Worm (Caenorhabditis elegans) whole organism, L1 larva: ENCODE results near the gene spe-6.

Experiments used
- C04F5.9 ChIP-seq: sonication (generic microtip); optimal IDR thresholded peaks from 2 replicates; lab custom pipeline; 2016; ENCODE audit warnings: missing genetic modification characterization, missing compliant biosample characterization
- C16A3.4 ChIP-seq: fragments of 150-350 bp; optimal IDR thresholded peaks from 2 replicates; lab custom pipeline; 2014; ENCODE audit warnings: missing biosample characterization, missing genetic modification characterization
- C34B4.2 ChIP-seq: sonication (generic microtip); optimal IDR thresholded peaks from 2 replicates; lab custom pipeline; 2017; ENCODE audit warnings: mild to moderate bottlenecking, missing genetic modification characterization, missing compliant biosample characterization
- F16B12.6 ChIP-seq: fragments of 150-350 bp; optimal IDR thresholded peaks from 2 replicates; lab custom pipeline; 2014; ENCODE audit warnings: missing biosample characterization, missing genetic modification characterization
- Y116A8C.19 ChIP-seq: sonication (generic microtip); optimal IDR thresholded peaks from 2 replicates; lab custom pipeline; 2016; ENCODE audit warnings: missing compliant biosample characterization, missing genetic modification characterization, borderline replicate concordance
- aha-1 ChIP-seq: fragments of 150-350 bp; optimal IDR thresholded peaks from 2 replicates; lab custom pipeline; 2014; ENCODE audit warnings: missing biosample characterization, missing genetic modification characterization
- alr-1 ChIP-seq: fragments of 200-800 bp; sonication (Bioruptor generic); optimal IDR thresholded peaks from 2 replicates; lab custom pipeline; 2018; ENCODE audit warnings: borderline replicate concordance, mild to moderate bottlenecking, missing genetic modification characterization, missing compliant biosample characterization
- aly-2 ChIP-seq: fragments of 150-350 bp; optimal IDR thresholded peaks from 2 replicates; lab custom pipeline; 2014; ENCODE audit warnings: missing biosample characterization, missing genetic modification characterization
- ama-1 ChIP-seq: fragments of 150-350 bp; optimal IDR thresholded peaks from 2 replicates; lab custom pipeline; 2014
- blmp-1 ChIP-seq: fragments of 150-350 bp; optimal IDR thresholded peaks from 2 replicates; lab custom pipeline; 2014; ENCODE audit warnings: missing biosample characterization, missing genetic modification characterization
- ceh-63 ChIP-seq: fragments of 200-800 bp; sonication (Bioruptor generic); optimal IDR thresholded peaks from 2 replicates; lab custom pipeline; 2018; ENCODE audit warnings: mild to moderate bottlenecking, missing genetic modification characterization, missing compliant biosample characterization
- ceh-8 ChIP-seq: fragments of 200-800 bp; sonication (Bioruptor generic); optimal IDR thresholded peaks from 2 replicates; lab custom pipeline; 2018; ENCODE audit warnings: mild to moderate bottlenecking, missing genetic modification characterization, moderate library complexity, missing compliant biosample characterization
- ceh-88 ChIP-seq: fragments of 200-800 bp; sonication (Bioruptor generic); IDR thresholded peaks from 2 replicates; pipeline ENCODE4 v1.3.6; 2022; ENCODE audit warnings: missing genetic modification characterization, missing compliant biosample characterization
- ces-1 ChIP-seq: fragments of 150-350 bp; optimal IDR thresholded peaks from 2 replicates; lab custom pipeline; 2014; ENCODE audit warnings: missing biosample characterization, missing genetic modification reagents, missing genetic modification characterization
- dpl-1 ChIP-seq, 3 experiments: fragments of 150-350 bp in 2 of 3; sonication (generic microtip) in 1 of 3; optimal IDR thresholded peaks; 2 replicates each; lab custom pipeline; 2014 to 2017; ENCODE audit warnings: missing biosample characterization in 3 of 3, missing genetic modification characterization in 3 of 3, missing genetic modification reagents in 3 of 3
- efl-1 ChIP-seq, 4 experiments: fragments of 150-350 bp; optimal IDR thresholded peaks in 3 of 4; peaks in 1 of 4; 1 replicate in 1 of 4; 2 replicates in 3 of 4; lab custom pipeline; 2014; ENCODE audit warnings: missing biosample characterization in 2 of 4, missing genetic modification characterization in 2 of 4, missing genetic modification reagents in 2 of 4
- elt-3 ChIP-seq, 6 experiments: fragments of 150-350 bp in 1 of 6; sonication (generic microtip); optimal IDR thresholded peaks; 2 replicates each; lab custom pipeline; 2017 to 2018; ENCODE audit warnings: missing biosample characterization in 6 of 6, missing genetic modification characterization in 6 of 6, inconsistent platforms in 1 of 6
- ets-5 ChIP-seq: fragments of 200-800 bp; sonication (Bioruptor generic); IDR thresholded peaks from 2 replicates; pipeline ENCODE4 v1.3.6; 2022; ENCODE audit warnings: missing genetic modification characterization, missing compliant biosample characterization
- fkh-10 ChIP-seq: sonication (generic microtip); optimal IDR thresholded peaks from 2 replicates; lab custom pipeline; 2017; ENCODE audit warnings: missing biosample characterization, missing genetic modification reagents, missing genetic modification characterization
- fkh-4 ChIP-seq: sonication (generic microtip); optimal IDR thresholded peaks from 2 replicates; lab custom pipeline; 2016; ENCODE audit warnings: missing compliant biosample characterization, missing genetic modification characterization, borderline replicate concordance
- hpl-2 ChIP-seq: fragments of 150-350 bp; optimal IDR thresholded peaks from 2 replicates; lab custom pipeline; 2014; ENCODE audit warnings: missing biosample characterization, missing genetic modification reagents, missing genetic modification characterization
- isw-1 ChIP-seq: fragments of 200-800 bp; sonication (Bioruptor generic); IDR thresholded peaks from 2 replicates; pipeline ENCODE4 v1.3.6; 2022; ENCODE audit warnings: missing genetic modification characterization, missing compliant biosample characterization
- lin-13 ChIP-seq: fragments of 150-350 bp; optimal IDR thresholded peaks from 2 replicates; lab custom pipeline; 2014; ENCODE audit warnings: missing biosample characterization, missing genetic modification reagents, missing genetic modification characterization
- lin-14 ChIP-seq: fragments of 200-800 bp; sonication (Bioruptor generic); optimal IDR thresholded peaks from 2 replicates; lab custom pipeline; 2018; ENCODE audit warnings: mild to moderate bottlenecking, missing genetic modification characterization, moderate library complexity, missing compliant biosample characterization
- lin-15B ChIP-seq: fragments of 150-350 bp; sonication (generic microtip); optimal IDR thresholded peaks from 3 replicates; lab custom pipeline; 2014; ENCODE audit warnings: missing biosample characterization, missing genetic modification characterization
- lir-3 ChIP-seq: sonication (generic microtip); optimal IDR thresholded peaks from 2 replicates; lab custom pipeline; 2016; ENCODE audit warnings: mild to moderate bottlenecking, missing genetic modification characterization, moderate library complexity, missing compliant biosample characterization; ENCODE audit not compliant: poor library complexity
- mep-1 ChIP-seq: fragments of 150-350 bp; optimal IDR thresholded peaks from 2 replicates; lab custom pipeline; 2014; ENCODE audit warnings: missing biosample characterization, missing genetic modification characterization
- nhr-11 ChIP-seq: fragments of 150-350 bp; optimal IDR thresholded peaks from 2 replicates; lab custom pipeline; 2014; ENCODE audit warnings: missing biosample characterization, missing genetic modification characterization
- nhr-12 ChIP-seq: sonication (generic microtip); optimal IDR thresholded peaks from 2 replicates; lab custom pipeline; 2017; ENCODE audit warnings: missing biosample characterization, missing genetic modification characterization
- nhr-28 ChIP-seq: fragments of 150-350 bp; optimal IDR thresholded peaks from 2 replicates; lab custom pipeline; 2014; ENCODE audit warnings: missing biosample characterization, missing genetic modification characterization
- nhr-71 ChIP-seq: sonication (generic microtip); optimal IDR thresholded peaks from 2 replicates; lab custom pipeline; 2016; ENCODE audit warnings: mild to moderate bottlenecking, missing genetic modification characterization, moderate library complexity, missing compliant biosample characterization
- nhr-85 ChIP-seq: sonication (generic microtip); peaks from one replicate; lab custom pipeline; 2016; ENCODE audit warnings: missing genetic modification characterization, inconsistent platforms, missing compliant biosample characterization
- pag-3 ChIP-seq: sonication (generic microtip); optimal IDR thresholded peaks from 2 replicates; lab custom pipeline; 2017; ENCODE audit warnings: missing genetic modification characterization, mild to moderate bottlenecking, missing compliant biosample characterization, antibody characterized with exemption, borderline replicate concordance; ENCODE audit not compliant: insufficient read depth
- pax-3 ChIP-seq: fragments of 200-800 bp; sonication (Bioruptor generic); optimal IDR thresholded peaks from 2 replicates; lab custom pipeline; 2018; ENCODE audit warnings: mild to moderate bottlenecking, missing genetic modification characterization, moderate library complexity, missing compliant biosample characterization
- sptf-1 ChIP-seq: fragments of 150-350 bp; optimal IDR thresholded peaks from 2 replicates; lab custom pipeline; 2014; ENCODE audit warnings: missing biosample characterization, missing genetic modification characterization
- sup-37 ChIP-seq: fragments of 200-800 bp; sonication (Bioruptor generic); optimal IDR thresholded peaks from 2 replicates; lab custom pipeline; 2018; ENCODE audit warnings: mild to moderate bottlenecking, missing genetic modification characterization, missing compliant biosample characterization
- ztf-11 ChIP-seq, 2 experiments: sonication (generic microtip); optimal IDR thresholded peaks; 2 replicates each; lab custom pipeline; 2016 to 2017; ENCODE audit warnings: missing genetic modification characterization in 2 of 2, missing biosample characterization in 1 of 2, missing compliant biosample characterization in 1 of 2

spe-6 gene

DNA sequence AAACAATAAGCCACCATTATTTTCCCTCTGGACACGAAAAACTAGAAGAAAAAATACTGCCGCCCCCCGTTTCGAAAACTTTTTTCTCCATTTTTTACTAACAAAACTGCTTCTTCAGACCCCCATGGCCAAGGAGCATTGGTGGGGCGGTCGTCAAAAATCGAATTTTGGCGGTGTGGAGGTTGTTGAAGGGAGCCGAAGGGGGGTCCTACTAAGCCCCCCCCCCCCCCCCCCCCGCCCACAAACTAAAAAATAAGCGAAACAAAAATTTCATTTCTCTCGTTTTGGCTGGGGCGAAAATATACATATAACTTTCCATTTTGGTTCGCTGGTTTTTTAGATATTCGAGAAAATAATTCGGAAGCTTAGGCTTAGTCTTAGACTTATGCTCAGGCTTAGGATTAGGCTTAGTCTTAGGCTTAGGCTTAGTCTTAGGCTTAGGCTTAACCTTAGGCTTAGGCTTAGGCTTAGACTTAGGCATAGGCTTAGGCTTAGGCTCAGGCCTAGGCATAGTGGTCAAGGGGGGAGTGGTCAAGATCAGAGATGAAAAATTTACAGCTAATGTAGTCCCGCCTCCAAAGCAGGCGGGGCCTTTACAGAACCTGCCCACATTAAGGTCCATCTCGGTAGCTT is 30.5 kb upstream of the spe-6 start:
- no peak for TF ChIP-seq fkh-10 (GFP tag; lab: Kevin White, UChicago)
- peak; percentile 20 for TF ChIP-seq ceh-8 (GFP tag; lab: Kevin White, UChicago)
- TF ChIP-seq pag-3 (tag; lab: Kevin White, UChicago): no peak
- no peak for TF ChIP-seq aly-2 (tag; lab: Kevin White, UChicago)
- no peak for TF ChIP-seq C16A3.4
- TF ChIP-seq lir-3 (tag; lab: Kevin White, UChicago): no peak
- TF ChIP-seq C34B4.2: no peak

DNA sequence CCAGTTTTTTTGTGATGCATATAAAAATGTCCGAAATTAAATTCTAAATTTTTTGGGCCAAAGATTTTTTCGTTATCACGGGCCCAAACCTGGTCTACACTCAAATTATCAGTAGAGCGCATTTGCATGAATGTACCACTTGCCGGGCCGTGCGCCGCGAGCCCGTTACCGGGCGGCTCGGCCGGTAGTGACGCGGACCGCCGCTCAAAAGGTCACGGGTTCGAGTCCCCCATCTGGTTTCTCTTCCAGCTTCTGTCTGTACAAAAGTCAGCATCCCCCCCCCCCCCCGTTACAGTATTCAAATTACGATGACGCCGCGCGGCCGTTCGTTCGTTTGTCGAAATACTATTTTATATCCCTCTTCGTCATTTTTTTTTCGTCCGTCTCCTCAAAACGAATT is 28.0 kb upstream of the spe-6 start:
- no peak for TF ChIP-seq ceh-88 (GFP tag; lab: Robert Waterston, UW)
- no peak for TF ChIP-seq alr-1 (tag; lab: Kevin White, UChicago)
- no peak for TF ChIP-seq nhr-28
- TF ChIP-seq ztf-11 (tag; optimal IDR thresholded peaks at IDR 0.05; lab: Kevin White, UChicago): no peak
- no peak for TF ChIP-seq F16B12.6
- TF ChIP-seq ceh-63: no peak
- TF ChIP-seq aha-1: no peak
- TF ChIP-seq isw-1 (GFP tag; lab: Robert Waterston, UW): no peak
- TF ChIP-seq lin-15B: no peak
- TF ChIP-seq ets-5 (GFP tag; lab: Robert Waterston, UW): no peak
- TF ChIP-seq fkh-4 (tag; lab: Kevin White, UChicago): no peak
- no peak for TF ChIP-seq elt-3 (tag; optimal IDR thresholded peaks at IDR 0.05; lab: Kevin White, UChicago)
- TF ChIP-seq ces-1 (GFP tag; lab: Kevin White, UChicago): no peak
- TF ChIP-seq nhr-12 (tag; lab: Kevin White, UChicago): no peak
- TF ChIP-seq dpl-1 (GFP tag; optimal IDR thresholded peaks at IDR 0.05; lab: Kevin White, UChicago): no peak
- no peak for TF ChIP-seq nhr-71 (tag; lab: Kevin White, UChicago)
- TF ChIP-seq ama-1: no peak
- TF ChIP-seq hpl-2: no peak
- TF ChIP-seq, all 84 proteins: peak for 0

ce11 chrIII:11478468-11479363 is 26.6 kb upstream of the spe-6 start:
- TF ChIP-seq Y116A8C.19 (tag; lab: Kevin White, UChicago): no peak
- TF ChIP-seq sup-37 (GFP tag; lab: Kevin White, UChicago): no peak
- TF ChIP-seq efl-1 (optimal IDR thresholded peaks at IDR 0.05; lab: Kevin White, UChicago): no peak
- peak in 1 of 2 experiments; percentile 87 for TF ChIP-seq efl-1 (GFP tag; optimal IDR thresholded peaks at IDR 0.05 in 1 of 2; lab: Kevin White, UChicago)
- peak; percentile 57 for TF ChIP-seq nhr-85
- TF ChIP-seq blmp-1: peak; percentile 87
- peak; percentile 60 for TF ChIP-seq lin-14 (GFP tag; lab: Kevin White, UChicago)
- TF ChIP-seq C04F5.9: no peak
- TF ChIP-seq mep-1 (tag; lab: Kevin White, UChicago): peak; percentile 39
- TF ChIP-seq sptf-1: no peak
- TF ChIP-seq aly-2 (tag; lab: Kevin White, UChicago): no peak

- TF ChIP-seq pax-3 (tag; lab: Kevin White, UChicago) (no peak), nhr-11 (tag; lab: Kevin White, UChicago) (no peak), lin-13 (GFP tag; lab: Kevin White, UChicago) (no peak), ztf-11 (tag; optimal IDR thresholded peaks at IDR 0.05; lab: Kevin White, UChicago) (peak in 1 of 2 experiments; percentile 22)
Measured at ce11 chrIII:11481309-11481845, 23.9 kb upstream of the spe-6 start.
